Worm (Caenorhabditis elegans) whole organism, dauer: Measurements from ENCODE around the gene F14D2.11.

ENCODE experiments used
- unc-62 ChIP-seq: sonication (generic microtip); optimal IDR thresholded peaks from 2 replicates; lab custom pipeline; 2017; ENCODE audit warnings: missing biosample characterization, missing genetic modification reagents, missing genetic modification characterization

F14D2.11 gene

DNA sequence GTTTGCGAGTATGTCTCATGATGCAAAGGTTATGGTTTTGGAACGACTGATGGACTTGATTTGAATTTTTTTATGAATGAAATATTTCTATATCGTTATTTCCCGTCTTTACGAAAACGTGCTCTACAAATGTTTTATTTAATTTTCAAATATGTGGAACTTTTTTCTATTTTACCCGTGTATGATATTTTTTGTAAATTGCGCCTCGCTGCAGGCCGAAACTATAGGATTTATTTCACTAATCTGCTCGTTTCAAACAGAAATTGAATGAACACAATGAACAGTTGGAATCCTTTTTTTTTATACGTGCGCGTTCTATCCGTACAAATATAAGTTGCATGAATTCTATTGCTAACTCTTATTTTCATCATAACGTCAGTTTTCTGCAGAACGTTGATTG lies 44.0 kb downstream of the F14D2.11 start, which contains the start of gene btb-18:
TSS of gene btb-18 (plus strand) at position 301 of the 400 bp plus-strand sequence.
- TF ChIP-seq unc-62: no peak

DNA sequence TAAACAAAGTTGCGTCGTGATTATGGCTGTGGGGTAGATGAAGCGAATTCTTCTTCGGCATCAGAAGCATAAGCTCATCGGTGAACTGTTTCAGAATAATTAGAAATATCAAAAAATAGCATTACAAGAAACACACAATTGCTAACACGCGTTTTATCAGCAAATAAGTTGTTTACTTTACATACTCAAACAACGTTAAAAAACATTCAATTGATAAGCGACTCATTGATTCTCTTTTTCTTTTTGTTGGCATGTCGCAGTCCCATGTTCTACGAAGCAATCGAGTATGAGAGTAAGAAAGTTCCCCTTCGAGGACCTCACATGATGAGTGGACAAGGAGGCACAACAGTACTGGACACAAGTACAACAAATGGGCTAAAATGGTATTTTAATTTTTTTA lies 45.2 kb downstream of the F14D2.11 start, which contains the start of gene btb-16:
TSS of gene btb-16 (plus strand) at position 240 of the 400 bp plus-strand sequence.
- TF ChIP-seq unc-62: no peak

DNA sequence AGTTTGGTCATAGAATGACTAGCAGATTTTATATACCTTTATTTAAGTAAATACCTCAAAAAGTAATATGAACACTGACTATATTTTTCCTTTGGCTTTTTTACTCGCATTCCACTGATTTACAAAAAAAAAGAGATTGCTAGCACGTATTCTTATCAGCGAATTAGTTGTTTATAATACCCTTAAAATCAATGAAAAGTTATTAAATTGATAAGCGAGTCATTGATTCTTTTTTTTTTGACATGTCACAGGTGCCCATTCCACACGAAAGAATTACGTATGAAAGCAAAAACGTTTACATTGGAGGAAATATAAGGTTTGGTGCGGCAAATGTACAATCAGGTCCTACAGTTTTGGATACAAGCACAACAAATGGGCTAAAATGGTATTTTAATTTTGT lies 46.7 kb downstream of the F14D2.11 start, which contains the start of gene btb-17:
TSS of gene btb-17 (plus strand) at position 213 of the 400 bp plus-strand sequence.
- TF ChIP-seq unc-62: no peak
